Fruit fly (Drosophila melanogaster): Measurements from ENCODE around the gene Rox8.

The Rox8 gene

DNA sequence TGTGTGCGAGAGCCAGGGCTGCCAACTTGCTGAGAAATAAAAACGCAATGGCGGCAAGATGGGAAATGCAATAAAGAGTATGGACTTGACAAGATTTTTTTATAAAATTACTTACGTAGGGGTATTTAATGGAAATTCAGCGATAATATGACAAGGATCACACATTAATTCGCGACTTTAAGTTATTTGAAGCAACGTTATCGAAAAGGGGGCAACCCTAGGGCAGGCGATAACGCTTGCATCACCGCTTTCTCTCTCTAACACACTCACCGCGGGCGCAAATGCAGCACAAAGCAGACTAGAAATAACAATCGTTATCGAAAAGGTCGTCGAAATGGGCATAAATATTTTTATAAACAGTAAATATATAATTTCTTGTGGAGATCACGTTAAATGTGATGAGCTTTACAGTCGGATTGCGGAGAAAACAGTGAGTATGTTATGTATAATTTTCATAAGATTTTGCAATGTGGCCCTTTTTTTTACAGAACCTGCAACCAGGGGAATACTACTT, at the start of gene Rox8 (continued):
- TF ChIP-seq CG13424 (tag; optimal IDR thresholded peaks at IDR 0.05) (peak; percentile 62), wdn (GFP tag; IDR thresholded peaks at IDR 0.05) (no peak), nerfin-2 (GFP tag; IDR thresholded peaks at IDR 0.05; ENCODE audit: partially characterized antibody) (peak; percentile 75), Gsc (GFP tag; IDR thresholded peaks at IDR 0.05) (no peak), aop (GFP tag; IDR thresholded peaks at IDR 0.05) (no peak), Gug (GFP tag; IDR thresholded peaks at IDR 0.05) (no peak), Awh (GFP tag; IDR thresholded peaks at IDR 0.05) (no peak), onecut (GFP tag; IDR thresholded peaks at IDR 0.05) (peak; percentile 28; the same call in 1 of the 2 replicates), wek (GFP tag; optimal IDR thresholded peaks at IDR 0.05) (no peak), MESR4 (GFP tag; optimal IDR thresholded peaks at IDR 0.05) (peak; percentile 18), ham (GFP tag; IDR thresholded peaks at IDR 0.05) (no peak), Deaf1 (tag; optimal IDR thresholded peaks at IDR 0.05) (peak; percentile 9), kay (GFP tag; optimal IDR thresholded peaks at IDR 0.05) (peak; percentile 26), CG1529 (GFP tag; optimal IDR thresholded peaks at IDR 0.05) (peak; percentile 25), CG17912 (GFP tag; optimal IDR thresholded peaks at IDR 0.05) (peak; percentile 6), CG17359 (tag; optimal IDR thresholded peaks at IDR 0.05) (peak; percentile 22), Hsf (GFP tag; optimal IDR thresholded peaks at IDR 0.05) (peak; percentile 45), Asciz (GFP tag; optimal IDR thresholded peaks at IDR 0.05) (no peak), CG31441 (GFP tag; IDR thresholded peaks at IDR 0.05) (peak; percentile 41; the same call in 1 of the 2 replicates), gcm2 (GFP tag; optimal IDR thresholded peaks at IDR 0.05) (no peak), Meics (GFP tag; optimal IDR thresholded peaks at IDR 0.05) (peak; percentile 44), tap (tag; optimal IDR thresholded peaks at IDR 0.05) (peak; percentile 31), sqz (GFP tag; optimal IDR thresholded peaks at IDR 0.05) (no peak), dm (GFP tag; optimal IDR thresholded peaks at IDR 0.05) (peak; percentile 42), dmrt11E (tag; optimal IDR thresholded peaks at IDR 0.05) (peak; percentile 5), bowl (GFP tag; IDR thresholded peaks at IDR 0.05) (no peak), zen (tag; optimal IDR thresholded peaks at IDR 0.05) (peak; percentile 67), Hmx (GFP tag; optimal IDR thresholded peaks at IDR 0.05) (no peak), trem (tag; optimal IDR thresholded peaks at IDR 0.05) (peak; percentile 99), MBD-R2 (GFP tag; IDR thresholded peaks at IDR 0.05) (peak; percentile 66), Doc2 (GFP tag; IDR thresholded peaks at IDR 0.05) (no peak), CG2875 (GFP tag; optimal IDR thresholded peaks at IDR 0.05) (no peak), klu (GFP tag; IDR thresholded peaks at IDR 0.05) (no peak), wor (GFP tag; IDR thresholded peaks at IDR 0.05) (no peak), Drgx (GFP tag; IDR thresholded peaks at IDR 0.05) (no peak), Myb (GFP tag; optimal IDR thresholded peaks at IDR 0.05) (peak; percentile 21), CG14441 (GFP tag; IDR thresholded peaks at IDR 0.05) (0 out of 2 replicates have a peak, but pooled peaks have one; percentile 24), ewg (GFP tag; optimal IDR thresholded peaks at IDR 0.05) (peak; percentile 43), CG12659 (GFP tag; optimal IDR thresholded peaks at IDR 0.05) (peak; percentile 84), pan (optimal IDR thresholded peaks at IDR 0.05) (no peak), pan (GFP tag; optimal IDR thresholded peaks at IDR 0.05 in 1 of 2, IDR thresholded peaks at IDR 0.05 in 1 of 2) (no peak), CG9817 (tag; optimal IDR thresholded peaks at IDR 0.05) (peak; percentile 29), CG6765 (GFP tag; optimal IDR thresholded peaks at IDR 0.05) (no peak), CG34376 (GFP tag; optimal IDR thresholded peaks at IDR 0.05) (peak; percentile 79), CG15011 (GFP tag; optimal IDR thresholded peaks at IDR 0.05) (no peak), CG11504 (tag; optimal IDR thresholded peaks at IDR 0.05) (no peak), unc-4 (GFP tag; IDR thresholded peaks at IDR 0.05; ENCODE audit: partially characterized antibody) (no peak), chinmo (GFP tag; IDR thresholded peaks at IDR 0.05; ENCODE audit: partially characterized antibody) (peak; percentile 99), crol (GFP tag; IDR thresholded peaks at IDR 0.05) (no peak), shn (GFP tag; optimal IDR thresholded peaks at IDR 0.05) (peak; percentile 16), tup (GFP tag; optimal IDR thresholded peaks at IDR 0.05) (peak; percentile 10)

All from whole organism, embryonic.